Worm (Caenorhabditis elegans) whole organism, early embryonic: ENCODE measurements around the gene Y60C6A.1.

Experiments
- B0310.2 ChIP-seq: sonication (generic microtip); optimal IDR thresholded peaks from 2 replicates; lab custom pipeline; 2016; ENCODE audit warnings: mild to moderate bottlenecking, missing genetic modification characterization, missing compliant biosample characterization
- F13C5.2 ChIP-seq: sonication (generic microtip); optimal IDR thresholded peaks from 2 replicates; lab custom pipeline; 2017; ENCODE audit warnings: mild to moderate bottlenecking, missing genetic modification characterization, inconsistent platforms, missing compliant biosample characterization
- aly-1 ChIP-seq: sonication (generic microtip); optimal IDR thresholded peaks from 2 replicates; lab custom pipeline; 2016; ENCODE audit warnings: missing genetic modification characterization, missing compliant biosample characterization
- ama-1 ChIP-seq: fragments of 150-350 bp; optimal IDR thresholded peaks from 2 replicates; lab custom pipeline; 2014
- ceh-13 ChIP-seq: fragments of 200-800 bp; sonication (Bioruptor generic); optimal IDR thresholded peaks from 2 replicates; lab custom pipeline; 2018; ENCODE audit warnings: mild to moderate bottlenecking, missing genetic modification characterization, missing compliant biosample characterization
- ceh-36 ChIP-seq: sonication (generic microtip); optimal IDR thresholded peaks from 2 replicates; lab custom pipeline; 2016; ENCODE audit warnings: missing genetic modification characterization, inconsistent platforms, missing compliant biosample characterization
- ets-7 ChIP-seq: sonication (generic microtip); optimal IDR thresholded peaks from 2 replicates; lab custom pipeline; 2016; ENCODE audit warnings: missing genotype, missing genetic modification characterization, missing compliant biosample characterization
- flt-1 ChIP-seq: fragments of 200-800 bp; sonication (Bioruptor generic); IDR thresholded peaks from 2 replicates; pipeline ENCODE4 v1.3.6; 2022; ENCODE audit warnings: missing genetic modification characterization, missing compliant biosample characterization
- hmbx-1 ChIP-seq: sonication (generic microtip); optimal IDR thresholded peaks from 2 replicates; lab custom pipeline; 2016; ENCODE audit warnings: mild to moderate bottlenecking, missing genetic modification characterization, missing compliant biosample characterization
- hmg-4 ChIP-seq: fragments of 200-800 bp; sonication (Bioruptor generic); optimal IDR thresholded peaks from 2 replicates; lab custom pipeline; 2018; ENCODE audit warnings: mild to moderate bottlenecking, missing genetic modification characterization, missing compliant biosample characterization
- hnd-1 ChIP-seq: sonication (generic microtip); optimal IDR thresholded peaks from 2 replicates; lab custom pipeline; 2016; ENCODE audit warnings: missing genetic modification characterization, missing compliant biosample characterization
- pes-1 ChIP-seq: fragments of 200-800 bp; sonication (Bioruptor generic); IDR thresholded peaks from 2 replicates; pipeline ENCODE4 v1.3.6; 2022; ENCODE audit warnings: missing genetic modification reagents, missing genetic modification characterization, missing compliant biosample characterization
- scrt-1 ChIP-seq: fragments of 200-800 bp; sonication (Bioruptor generic); IDR thresholded peaks from 2 replicates; pipeline ENCODE4 v1.3.6; 2022; ENCODE audit warnings: missing genetic modification characterization, missing compliant biosample characterization
- sea-1 ChIP-seq: fragments of 200-800 bp; sonication (Bioruptor generic); conservative IDR thresholded peaks from 2 replicates; pipeline ENCODE4 v1.3.6; 2022; ENCODE audit warnings: missing genetic modification characterization, missing compliant biosample characterization
- tbx-11 ChIP-seq: fragments of 200-800 bp; sonication (Bioruptor generic); IDR thresholded peaks from 2 replicates; pipeline ENCODE4 v1.3.6; 2022; ENCODE audit warnings: missing genetic modification characterization, missing compliant biosample characterization
- tbx-37 ChIP-seq: fragments of 200-800 bp; sonication (Bioruptor generic); conservative IDR thresholded peaks from 2 replicates; pipeline ENCODE4 v1.3.6; 2022; ENCODE audit warnings: missing genetic modification reagents, missing genetic modification characterization, missing compliant biosample characterization
- tra-4 ChIP-seq: sonication (generic microtip); optimal IDR thresholded peaks from 2 replicates; lab custom pipeline; 2017; ENCODE audit warnings: missing genetic modification characterization, missing compliant biosample characterization

Y60C6A.1 gene

DNA sequence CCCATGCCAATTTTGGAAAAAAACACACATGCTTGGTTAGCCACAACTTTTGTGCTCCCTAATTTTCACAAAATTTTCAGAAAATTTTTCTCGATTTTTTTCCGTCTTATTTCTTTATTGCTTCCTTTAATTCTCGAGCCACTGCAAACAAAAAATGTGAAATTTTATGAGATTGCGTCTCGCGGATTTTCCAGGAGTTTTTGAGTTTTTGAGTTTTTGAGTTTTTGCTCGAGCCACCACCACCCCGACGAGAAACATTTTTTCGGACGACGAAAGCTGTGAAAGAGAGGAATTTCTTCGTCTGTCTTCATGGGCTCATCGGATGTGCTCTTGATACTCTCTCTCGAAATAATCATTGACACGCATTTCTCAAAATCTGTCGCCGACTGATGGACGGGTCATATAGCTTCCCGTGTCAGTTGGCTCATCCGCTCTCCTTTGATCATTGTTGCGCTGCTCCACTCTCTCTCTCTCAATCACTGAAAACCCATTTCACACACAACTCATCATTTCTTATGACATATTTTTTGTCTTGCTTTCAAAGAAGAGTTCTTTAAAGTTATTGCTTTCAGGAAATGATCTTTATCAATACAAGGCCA, 5.9 kb upstream of the Y60C6A.1 start, which contains the start of gene C18G1.1:
C18G1.1 (plus strand) TSS at position 573 of the 599 bp plus-strand sequence.
- TF ChIP-seq hmbx-1 (tag; lab: Kevin White, UChicago) (no peak), sea-1 (GFP tag; lab: Robert Waterston, UW) (no peak), tra-4 (no peak), flt-1 (GFP tag; lab: Robert Waterston, UW) (no peak), scrt-1 (GFP tag; lab: Robert Waterston, UW) (no peak), aly-1 (tag; lab: Kevin White, UChicago) (no peak), hnd-1 (tag; lab: Kevin White, UChicago) (no peak), F13C5.2 (tag; lab: Kevin White, UChicago) (no peak), ceh-13 (no peak), B0310.2 (tag; lab: Kevin White, UChicago) (no peak), hmg-4 (GFP tag; lab: Kevin White, UChicago) (no peak), tbx-37 (no peak), pes-1 (no peak), tbx-11 (GFP tag; lab: Robert Waterston, UW) (no peak), ceh-36 (tag; lab: Kevin White, UChicago) (no peak), ama-1 (lab: Kevin White, UChicago) (no peak), ets-7 (tag; lab: Kevin White, UChicago) (no peak)

DNA sequence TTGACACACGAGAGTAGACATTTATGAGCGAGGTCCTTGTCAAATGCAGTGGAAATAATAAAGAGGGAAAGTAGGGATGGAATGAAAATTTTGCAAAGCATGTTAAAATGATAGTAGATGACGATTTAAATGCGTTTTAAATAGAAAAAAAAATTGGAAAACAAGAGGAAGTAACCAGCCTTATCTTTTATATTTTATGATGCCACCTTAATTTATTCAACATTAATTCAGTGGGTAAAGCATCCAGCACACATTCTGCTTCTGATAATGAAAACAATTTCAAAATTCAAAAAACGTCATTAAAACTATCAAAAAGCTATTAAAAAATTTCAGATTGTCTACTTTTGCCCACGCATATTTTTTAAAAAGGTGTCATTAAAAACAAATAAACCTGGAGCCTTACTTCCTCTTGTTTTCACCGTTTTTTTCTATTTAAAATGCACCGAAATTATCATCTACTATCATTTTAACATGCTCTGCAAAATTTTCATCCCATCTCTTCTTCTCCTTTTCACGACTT, 2.0 kb downstream of the Y60C6A.1 start, which contains the start of the genes Y60C6A.2 and Y60C6A.3:
Y60C6A.2 (minus strand) TSS at position 101 of the 520 bp plus-strand sequence.
Y60C6A.3 (plus strand) TSS at position 470 of the 520 bp plus-strand sequence.
- TF ChIP-seq pes-1 = no peak
- no peak for TF ChIP-seq hnd-1 (tag; lab: Kevin White, UChicago)

DNA sequence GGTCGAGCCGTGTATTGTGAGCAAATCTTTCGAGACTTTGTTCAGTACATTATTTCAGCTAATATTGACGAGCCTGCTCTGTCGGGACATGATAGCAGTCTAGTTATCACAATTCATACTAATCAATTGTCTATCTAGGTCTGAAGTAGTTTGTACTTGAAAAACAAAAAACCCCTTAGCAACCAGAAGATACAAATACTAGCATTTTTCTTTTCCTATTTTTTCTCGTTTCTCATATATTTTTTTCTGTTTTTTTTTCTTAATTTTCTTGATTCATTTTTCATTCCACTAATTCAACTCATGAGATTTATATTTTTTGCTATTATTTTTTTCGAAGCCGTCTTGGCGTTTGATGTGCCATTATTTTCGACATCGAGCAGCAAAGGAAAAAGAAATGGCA, 3.8 kb downstream of the Y60C6A.1 start, which contains the start of gene R02F11.9:
R02F11.9 (plus strand) TSS at position 301 of the 400 bp plus-strand sequence.
- TF ChIP-seq pes-1 (no peak), tbx-37 (no peak), B0310.2 (tag; lab: Kevin White, UChicago) (no peak), flt-1 (GFP tag; lab: Robert Waterston, UW) (no peak), hnd-1 (tag; lab: Kevin White, UChicago) (no peak)

DNA sequence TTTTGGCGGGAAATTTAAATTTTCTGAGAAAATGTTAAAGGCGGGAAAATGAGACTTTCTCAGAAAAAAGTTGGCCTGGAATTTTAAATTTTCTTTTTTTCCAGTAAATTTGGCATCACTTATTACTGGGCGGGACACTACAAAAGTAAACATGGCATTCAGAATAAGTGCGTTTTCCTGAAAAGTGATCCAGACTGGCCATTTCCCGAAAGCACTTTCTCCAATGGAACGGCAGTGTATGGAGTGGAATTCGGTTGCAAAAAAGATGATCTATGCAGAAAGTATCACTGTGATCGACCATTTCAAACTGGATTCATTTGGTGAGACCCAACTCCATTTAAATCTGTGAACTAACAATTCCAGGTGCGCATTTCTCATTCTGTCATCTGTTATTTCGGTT, 4.4 kb downstream of the Y60C6A.1 start:
- no peak for TF ChIP-seq ama-1 (lab: Kevin White, UChicago)
- no peak for TF ChIP-seq F13C5.2 (tag; lab: Kevin White, UChicago)
- TF ChIP-seq flt-1 (GFP tag; lab: Robert Waterston, UW) = no peak
- no peak for TF ChIP-seq sea-1 (GFP tag; lab: Robert Waterston, UW)
- TF ChIP-seq hmbx-1 (tag; lab: Kevin White, UChicago) = no peak
- TF ChIP-seq tbx-37 = no peak
- no peak for TF ChIP-seq hmg-4 (GFP tag; lab: Kevin White, UChicago)
- no peak for TF ChIP-seq tbx-11 (GFP tag; lab: Robert Waterston, UW)
- TF ChIP-seq ceh-13 = no peak
- TF ChIP-seq pes-1 = no peak
- no peak for TF ChIP-seq scrt-1 (GFP tag; lab: Robert Waterston, UW)
- no peak for TF ChIP-seq aly-1 (tag; lab: Kevin White, UChicago)
- TF ChIP-seq ceh-36 (tag; lab: Kevin White, UChicago) = no peak
- TF ChIP-seq B0310.2 (tag; lab: Kevin White, UChicago) = no peak
- no peak for TF ChIP-seq tra-4
- no peak for TF ChIP-seq hnd-1 (tag; lab: Kevin White, UChicago)

- no peak for TF ChIP-seq tra-4
- TF ChIP-seq F13C5.2 (tag; lab: Kevin White, UChicago) = no peak
These were observed 5.4 kb downstream of the Y60C6A.1 start, which contains the start of gene R02F11.10 for ce11 chrV:4788823-4789222. R02F11.10 (plus strand) TSS chrV:4789123.

DNA sequence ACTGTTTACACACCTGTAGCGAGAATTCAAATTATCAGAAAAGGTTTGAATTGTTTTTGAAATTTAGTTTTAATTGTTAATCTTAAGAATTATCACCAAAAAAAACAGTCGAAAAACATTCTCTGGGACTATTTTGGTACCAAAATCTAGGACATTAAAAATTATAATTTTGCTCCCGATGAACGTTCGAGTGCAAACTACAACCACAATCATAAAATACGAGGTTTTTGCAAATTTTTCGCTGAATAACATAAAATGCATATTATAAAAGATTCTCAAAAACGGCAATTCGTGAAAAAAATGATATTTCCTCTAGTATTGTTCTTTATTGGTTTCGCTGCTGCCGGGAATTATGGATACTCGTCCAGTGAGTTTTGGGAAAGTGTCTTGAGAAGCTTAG, 7.0 kb downstream of the Y60C6A.1 start, which contains the start of gene R02F11.12:
R02F11.12 (plus strand) TSS at position 301 of the 400 bp plus-strand sequence.
- TF ChIP-seq ets-7 (tag; lab: Kevin White, UChicago) (no peak), ama-1 (lab: Kevin White, UChicago) (no peak), F13C5.2 (tag; lab: Kevin White, UChicago) (no peak), B0310.2 (tag; lab: Kevin White, UChicago) (no peak), flt-1 (GFP tag; lab: Robert Waterston, UW) (no peak), pes-1 (no peak), tbx-11 (GFP tag; lab: Robert Waterston, UW) (no peak), tra-4 (no peak), hmbx-1 (tag; lab: Kevin White, UChicago) (no peak), hmg-4 (GFP tag; lab: Kevin White, UChicago) (no peak), ceh-13 (no peak)

- TF ChIP-seq ets-7 (tag; lab: Kevin White, UChicago) = no peak
- no peak for TF ChIP-seq tbx-37
- TF ChIP-seq pes-1 = no peak
- TF ChIP-seq sea-1 (GFP tag; lab: Robert Waterston, UW) = no peak
These were observed 8.2 kb downstream of the Y60C6A.1 start, which contains the start of gene R02F11.11 for ce11 chrV:4791569-4791968. R02F11.11 (plus strand) TSS chrV:4791869.

DNA sequence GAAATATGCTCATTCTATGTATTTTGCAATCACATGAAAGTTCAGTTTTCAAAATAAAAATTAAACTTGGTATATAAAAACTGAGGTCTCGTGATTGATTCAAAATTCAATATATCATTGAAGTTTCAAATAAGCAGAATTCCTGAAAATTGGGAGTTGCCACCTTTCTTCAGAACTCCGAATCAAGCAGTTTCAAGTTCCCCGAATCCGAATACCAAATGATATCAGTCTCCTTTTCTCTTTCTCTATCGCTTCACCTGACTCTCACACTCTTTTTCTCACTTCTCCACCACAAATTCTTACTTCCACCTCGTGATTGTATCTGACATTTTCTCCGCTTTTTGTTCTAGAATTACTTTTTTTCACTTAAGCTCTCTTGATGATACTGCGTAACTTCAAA, 10.9 kb downstream of the Y60C6A.1 start, which contains the start of gene R02F11.2:
R02F11.2 (plus strand) TSS at position 292 of the 400 bp plus-strand sequence.
- TF ChIP-seq ceh-36 (tag; lab: Kevin White, UChicago) (no peak), sea-1 (GFP tag; lab: Robert Waterston, UW) (no peak), pes-1 (no peak), ama-1 (lab: Kevin White, UChicago) (no peak), B0310.2 (tag; lab: Kevin White, UChicago) (no peak), hmbx-1 (tag; lab: Kevin White, UChicago) (no peak), tbx-11 (GFP tag; lab: Robert Waterston, UW) (no peak), scrt-1 (GFP tag; lab: Robert Waterston, UW) (no peak), ets-7 (tag; lab: Kevin White, UChicago) (no peak), F13C5.2 (tag; lab: Kevin White, UChicago) (no peak), hnd-1 (tag; lab: Kevin White, UChicago) (no peak), aly-1 (tag; lab: Kevin White, UChicago) (no peak), tbx-37 (no peak), ceh-13 (no peak), hmg-4 (GFP tag; lab: Kevin White, UChicago) (no peak), tra-4 (no peak), flt-1 (GFP tag; lab: Robert Waterston, UW) (no peak)
